Worm (Caenorhabditis elegans) whole organism, L4 larva: ENCODE results near the gene mdt-11.
"Not testable (repeated sequence)": the region's sequence is repeated elsewhere in the genome, so short reads cannot be mapped to it uniquely, and the experiment has no call there.

ENCODE experiments used
- duxl-1 ChIP-seq: sonication (generic microtip); optimal IDR thresholded peaks from 2 replicates; lab custom pipeline; 2016; ENCODE audit warnings: mild to moderate bottlenecking, missing genetic modification characterization, moderate library complexity, missing compliant biosample characterization; ENCODE audit not compliant: poor library complexity
- fkh-10 ChIP-seq: fragments of 150-350 bp; optimal IDR thresholded peaks from 2 replicates; lab custom pipeline; 2014; ENCODE audit warnings: missing biosample characterization, missing genetic modification reagents, missing genetic modification characterization
- jun-1 ChIP-seq: fragments of 150-350 bp; optimal IDR thresholded peaks from 2 replicates; lab custom pipeline; 2014; ENCODE audit warnings: missing biosample characterization, missing genetic modification reagents, missing genetic modification characterization
- mep-1 ChIP-seq: fragments of 150-350 bp; sonication (generic microtip); optimal IDR thresholded peaks from 3 replicates; lab custom pipeline; 2014; ENCODE audit warnings: missing biosample characterization, missing genetic modification characterization
- nhr-237 ChIP-seq: sonication (generic microtip); optimal IDR thresholded peaks from 2 replicates; lab custom pipeline; 2017; ENCODE audit warnings: missing biosample characterization, missing genetic modification characterization
- pha-4 ChIP-seq, 2 experiments: fragments of 150-350 bp in 1 of 2; fragments of 200-800 bp in 1 of 2; sonication (Bioruptor generic) in 1 of 2; IDR thresholded peaks in 1 of 2; optimal IDR thresholded peaks in 1 of 2; 2 replicates each; pipeline versions ENCODE4 v1.3.6 to Lab custom; 2014 to 2022; ENCODE audit warnings: missing genetic modification characterization in 2 of 2, missing genetic modification reagents in 2 of 2, missing biosample characterization in 1 of 2, missing compliant biosample characterization in 1 of 2
- snpc-4 ChIP-seq: fragments of 150-350 bp; optimal IDR thresholded peaks from 2 replicates; lab custom pipeline; 2014; ENCODE audit warnings: missing biosample characterization, missing genetic modification characterization
- unc-130 ChIP-seq: sonication (generic microtip); optimal IDR thresholded peaks from 2 replicates; lab custom pipeline; 2016; ENCODE audit warnings: missing genetic modification reagents, missing genetic modification characterization, missing compliant biosample characterization
- zip-2 ChIP-seq: fragments of 150-350 bp; optimal IDR thresholded peaks from 2 replicates; lab custom pipeline; 2014; ENCODE audit warnings: missing biosample characterization, missing genetic modification characterization
- ztf-11 ChIP-seq: fragments of 150-350 bp; optimal IDR thresholded peaks from 2 replicates; lab custom pipeline; 2014; ENCODE audit warnings: missing biosample characterization, missing genetic modification characterization

DNA sequence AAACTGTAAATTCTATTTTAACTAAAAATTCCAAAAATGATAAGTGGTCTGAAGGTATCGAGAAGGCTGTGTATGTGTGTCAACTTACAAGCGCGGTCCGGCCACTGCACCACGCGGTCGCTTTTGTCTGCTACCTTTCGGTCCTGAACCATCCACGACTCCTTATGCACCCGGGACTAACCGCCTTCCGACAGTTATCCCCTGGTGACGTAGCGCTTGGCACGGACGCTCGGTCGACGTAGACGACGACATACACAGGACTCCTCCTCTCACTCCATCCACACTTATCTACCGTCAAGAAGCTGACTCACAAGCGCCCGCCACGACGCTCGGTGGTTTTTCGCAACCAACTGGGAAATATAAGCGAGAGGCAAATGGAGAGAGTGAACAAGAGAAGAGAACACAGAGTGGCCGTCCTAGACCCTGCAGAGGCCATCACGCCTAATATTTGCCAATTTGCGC lies 10.4 kb downstream of the mdt-11 start:
- TF ChIP-seq snpc-4 (tag; lab: Kevin White, UChicago); pha-4 (tag; optimal IDR thresholded peaks at IDR 0.05; lab: Kevin White, UChicago); nhr-237 (tag; lab: Kevin White, UChicago); ztf-11 (tag; lab: Kevin White, UChicago); fkh-10: not testable (repeated sequence)
- peak; percentile 24 for TF ChIP-seq zip-2 (tag; lab: Kevin White, UChicago)
- peak; percentile 47 for TF ChIP-seq duxl-1 (tag; lab: Kevin White, UChicago)
- peak; percentile 85 for TF ChIP-seq mep-1 (tag; lab: Kevin White, UChicago)
- peak; percentile 69 for TF ChIP-seq unc-130 (GFP tag; lab: Kevin White, UChicago)
- peak; percentile 47 for TF ChIP-seq jun-1 (tag; lab: Kevin White, UChicago)
- peak; percentile 89 for TF ChIP-seq pha-4 (GFP tag; IDR thresholded peaks at IDR 0.05; lab: Robert Waterston, UW)
